Fruit fly (Drosophila melanogaster) whole organism, prepupa: ENCODE measurements around the gene Osi9.

ENCODE experiments used
- Blimp-1 ChIP-seq: fragments of 200-800 bp; sonication (Bioruptor generic); optimal IDR thresholded peaks from 3 replicates; lab custom pipeline; 2017; ENCODE audit warnings: missing biosample characterization, missing genetic modification characterization, mild to moderate bottlenecking, moderate library complexity, missing genetic modification reagents
- CG10631 ChIP-seq: fragments of 200-800 bp; sonication (Bioruptor generic); optimal IDR thresholded peaks from 2 replicates; lab custom pipeline; 2016; ENCODE audit warnings: missing biosample characterization, missing genetic modification characterization
- CG11294 ChIP-seq: fragments of 200-800 bp; sonication (Bioruptor generic); IDR thresholded peaks from 2 replicates; pipeline ENCODE4 v1.3.6; 2022; ENCODE audit warnings: missing biosample characterization, missing genetic modification characterization
- CG11762 ChIP-seq: fragments of 200-800 bp; sonication (Bioruptor generic); optimal IDR thresholded peaks from 3 replicates; lab custom pipeline; 2016; ENCODE audit warnings: missing biosample characterization, missing genetic modification characterization; ENCODE audit not compliant: insufficient read depth
- CG11902 ChIP-seq: fragments of 200-800 bp; sonication (Bioruptor generic); optimal IDR thresholded peaks from 3 replicates; lab custom pipeline; 2016; ENCODE audit warnings: missing biosample characterization, missing genetic modification characterization
- CG15336 ChIP-seq: fragments of 200-800 bp; sonication (Bioruptor generic); IDR thresholded peaks from 2 replicates; pipeline ENCODE4 v1.3.6; 2022; ENCODE audit warnings: missing biosample characterization, missing genetic modification characterization
- CG1621 ChIP-seq: fragments of 200-800 bp; sonication (Bioruptor generic); optimal IDR thresholded peaks from 3 replicates; lab custom pipeline; 2018; ENCODE audit warnings: missing biosample characterization, mild to moderate bottlenecking, missing genetic modification characterization
- CG16779 ChIP-seq: fragments of 200-800 bp; sonication (Bioruptor generic); optimal IDR thresholded peaks from 3 replicates; lab custom pipeline; 2017; ENCODE audit warnings: missing biosample characterization, mild to moderate bottlenecking, missing genetic modification characterization
- CG3032 ChIP-seq: fragments of 200-800 bp; optimal IDR thresholded peaks from 2 replicates; lab custom pipeline; 2019; ENCODE audit warnings: missing biosample characterization, mild to moderate bottlenecking, missing genetic modification characterization, moderate library complexity
- CG31627 ChIP-seq: fragments of 200-800 bp; sonication (Bioruptor generic); optimal IDR thresholded peaks from 3 replicates; lab custom pipeline; 2016; ENCODE audit warnings: missing biosample characterization, missing genetic modification characterization
- CG32006 ChIP-seq: fragments of 200-800 bp; sonication (Bioruptor generic); optimal IDR thresholded peaks from 3 replicates; lab custom pipeline; 2017; ENCODE audit warnings: missing biosample characterization, mild to moderate bottlenecking, missing genetic modification characterization
- CG34406 ChIP-seq: fragments of 200-800 bp; sonication (Bioruptor generic); optimal IDR thresholded peaks from 3 replicates; lab custom pipeline; 2016; ENCODE audit warnings: missing biosample characterization, missing genetic modification characterization
- CG4318 ChIP-seq: fragments of 200-800 bp; sonication (Bioruptor generic); optimal IDR thresholded peaks from 3 replicates; lab custom pipeline; 2017; ENCODE audit warnings: missing biosample characterization, mild to moderate bottlenecking, missing genetic modification characterization
- CG6163 ChIP-seq: fragments of 200-800 bp; sonication (Bioruptor generic); IDR thresholded peaks from 3 replicates; pipeline ENCODE4 v1.3.6; 2022; ENCODE audit warnings: missing biosample characterization, missing genetic modification characterization
- CG6276 ChIP-seq: fragments of 200-800 bp; sonication (Bioruptor generic); optimal IDR thresholded peaks from 2 replicates; lab custom pipeline; 2017; ENCODE audit warnings: missing biosample characterization, mild to moderate bottlenecking, missing genetic modification characterization
- CG6792 ChIP-seq: fragments of 200-800 bp; sonication (Bioruptor generic); optimal IDR thresholded peaks from 3 replicates; lab custom pipeline; 2016; ENCODE audit warnings: missing biosample characterization, missing genetic modification characterization
- CG6808 ChIP-seq: fragments of 200-800 bp; sonication (Bioruptor generic); optimal IDR thresholded peaks from 3 replicates; lab custom pipeline; 2017; ENCODE audit warnings: missing biosample characterization, missing genetic modification characterization, mild to moderate bottlenecking, moderate library complexity, missing genetic modification reagents
- CG6854 ChIP-seq: fragments of 200-800 bp; sonication (Bioruptor generic); optimal IDR thresholded peaks from 2 replicates; lab custom pipeline; 2017; ENCODE audit warnings: missing biosample characterization, mild to moderate bottlenecking, missing genetic modification characterization
- CG7368 ChIP-seq: fragments of 200-800 bp; sonication (Bioruptor generic); optimal IDR thresholded peaks from 3 replicates; lab custom pipeline; 2016; ENCODE audit warnings: missing biosample characterization, missing genetic modification characterization
- CG8119 ChIP-seq: fragments of 200-800 bp; sonication (Bioruptor generic); IDR thresholded peaks from 3 replicates; pipeline ENCODE4 v1.3.6; 2022; ENCODE audit warnings: missing biosample characterization, missing genetic modification characterization
- CG8319 ChIP-seq: fragments of 200-800 bp; sonication (Bioruptor generic); optimal IDR thresholded peaks from 3 replicates; lab custom pipeline; 2016; ENCODE audit warnings: missing biosample characterization, missing genetic modification characterization
- CG8632 ChIP-seq: fragments of 200-800 bp; sonication (Bioruptor generic); optimal IDR thresholded peaks from 3 replicates; lab custom pipeline; 2016; ENCODE audit warnings: missing biosample characterization, missing genetic modification characterization
- CG9139 ChIP-seq: fragments of 200-800 bp; sonication (Bioruptor generic); optimal IDR thresholded peaks from 3 replicates; lab custom pipeline; 2017; ENCODE audit warnings: missing biosample characterization, mild to moderate bottlenecking, missing genetic modification characterization
- Eip75B ChIP-seq: fragments of 200-800 bp; sonication (Bioruptor generic); optimal IDR thresholded peaks from 3 replicates; lab custom pipeline; 2016; ENCODE audit warnings: missing biosample characterization, missing genetic modification characterization
- Eip78C ChIP-seq: fragments of 200-800 bp; sonication (Bioruptor generic); peaks from one replicate; lab custom pipeline; 2016; ENCODE audit warnings: missing biosample characterization, missing genetic modification characterization
- Eip93F ChIP-seq: fragments of 200-800 bp; sonication (Bioruptor generic); optimal IDR thresholded peaks from 2 replicates; lab custom pipeline; 2016; ENCODE audit warnings: missing biosample characterization, mild to moderate bottlenecking, missing genetic modification characterization
- Ets21C ChIP-seq: fragments of 200-800 bp; sonication (Bioruptor generic); optimal IDR thresholded peaks from 3 replicates; lab custom pipeline; 2016; ENCODE audit warnings: missing biosample characterization, missing genetic modification characterization
- Ets96B ChIP-seq: fragments of 200-800 bp; optimal IDR thresholded peaks from 2 replicates; lab custom pipeline; 2019; ENCODE audit warnings: missing biosample characterization, mild to moderate bottlenecking, missing genetic modification characterization, moderate library complexity
- Gug ChIP-seq: fragments of 200-800 bp; sonication (Bioruptor generic); IDR thresholded peaks from 2 replicates; pipeline ENCODE4 v1.3.6; 2022; ENCODE audit warnings: missing biosample characterization, missing genetic modification characterization
- Hr39 ChIP-seq: fragments of 200-800 bp; sonication (Bioruptor generic); optimal IDR thresholded peaks from 2 replicates; lab custom pipeline; 2016; ENCODE audit warnings: missing biosample characterization, missing genetic modification characterization
- Lpt ChIP-seq: fragments of 200-800 bp; sonication (Bioruptor generic); optimal IDR thresholded peaks from 3 replicates; lab custom pipeline; 2016; ENCODE audit warnings: missing biosample characterization, missing genetic modification characterization
- Met ChIP-seq: fragments of 200-800 bp; sonication (Bioruptor generic); optimal IDR thresholded peaks from 3 replicates; lab custom pipeline; 2016; ENCODE audit warnings: missing biosample characterization, missing genetic modification characterization
- OdsH ChIP-seq: fragments of 200-800 bp; sonication (Bioruptor generic); optimal IDR thresholded peaks from 3 replicates; lab custom pipeline; 2016; ENCODE audit warnings: missing biosample characterization, missing genetic modification characterization
- Smox ChIP-seq: fragments of 200-800 bp; sonication (Bioruptor generic); optimal IDR thresholded peaks from 3 replicates; lab custom pipeline; 2016; ENCODE audit warnings: missing biosample characterization, missing genetic modification characterization
- achi ChIP-seq: fragments of 200-800 bp; sonication (Bioruptor generic); optimal IDR thresholded peaks from 3 replicates; lab custom pipeline; 2016; ENCODE audit warnings: missing biosample characterization, missing genetic modification characterization
- acj6 ChIP-seq: fragments of 200-800 bp; sonication (Bioruptor generic); optimal IDR thresholded peaks from 3 replicates; lab custom pipeline; 2016; ENCODE audit warnings: missing biosample characterization, missing genetic modification characterization
- cyc ChIP-seq: fragments of 200-800 bp; sonication (Bioruptor generic); optimal IDR thresholded peaks from 3 replicates; lab custom pipeline; 2016; ENCODE audit warnings: missing biosample characterization, missing genetic modification characterization
- dac ChIP-seq: fragments of 200-800 bp; sonication (Bioruptor generic); optimal IDR thresholded peaks from 2 replicates; lab custom pipeline; 2017; ENCODE audit warnings: missing biosample characterization, mild to moderate bottlenecking, missing genetic modification characterization
- dsx ChIP-seq: fragments of 200-800 bp; optimal IDR thresholded peaks from 3 replicates; lab custom pipeline; 2019; ENCODE audit warnings: missing biosample characterization, mild to moderate bottlenecking, missing genetic modification characterization, moderate library complexity; ENCODE audit not compliant: poor library complexity, severe bottlenecking
- eg ChIP-seq: fragments of 200-800 bp; sonication (Bioruptor generic); IDR thresholded peaks from 3 replicates; pipeline ENCODE4 v1.3.6; 2022; ENCODE audit warnings: missing biosample characterization, missing genetic modification characterization
- fd59A ChIP-seq: fragments of 200-800 bp; sonication (Bioruptor generic); optimal IDR thresholded peaks from 2 replicates; lab custom pipeline; 2017; ENCODE audit warnings: missing biosample characterization, mild to moderate bottlenecking, missing genetic modification characterization, missing genetic modification reagents
- fd85E ChIP-seq: fragments of 200-800 bp; sonication (Bioruptor generic); optimal IDR thresholded peaks from 3 replicates; lab custom pipeline; 2016; ENCODE audit warnings: missing biosample characterization, missing genetic modification characterization
- lz ChIP-seq: fragments of 200-800 bp; sonication (Bioruptor generic); optimal IDR thresholded peaks from 3 replicates; lab custom pipeline; 2016; ENCODE audit warnings: missing biosample characterization, missing genetic modification characterization
- spab ChIP-seq: fragments of 200-800 bp; sonication (Bioruptor generic); optimal IDR thresholded peaks from 2 replicates; lab custom pipeline; 2017; ENCODE audit warnings: missing biosample characterization, mild to moderate bottlenecking, missing genetic modification characterization, missing genetic modification reagents
- vri ChIP-seq: fragments of 200-800 bp; sonication (Bioruptor generic); optimal IDR thresholded peaks from 3 replicates; lab custom pipeline; 2016; ENCODE audit warnings: missing biosample characterization, mild to moderate bottlenecking, missing genetic modification characterization

Osi9 gene

dm6 chr3R:6215053-6215882, 44.7 kb upstream of the Osi9 start, which contains the start of gene Osi3 (continued):
- TF ChIP-seq OdsH (GFP tag; lab: Kevin White, UChicago) (peak; percentile 32), CG8632 (GFP tag; lab: Kevin White, UChicago) (peak; percentile 15), CG6163 (GFP tag; lab: Robert Waterston, UW) (no peak), CG11762 (GFP tag; lab: Kevin White, UChicago) (no peak), Eip75B (GFP tag; lab: Kevin White, UChicago) (peak; percentile 4), vri (GFP tag; lab: Kevin White, UChicago) (no peak), CG16779 (no peak), CG9139 (no peak), Eip78C (GFP tag; lab: Kevin White, UChicago) (peak; percentile 81), CG8319 (GFP tag; lab: Kevin White, UChicago) (no peak), lz (no peak), Gug (GFP tag; lab: Robert Waterston, UW) (no peak), acj6 (peak; percentile 6), Hr39 (GFP tag; lab: Kevin White, UChicago) (no peak), eg (GFP tag; lab: Robert Waterston, UW) (0 out of 3 replicates have a peak, but pooled peaks have one; percentile 35), CG15336 (peak; percentile 26; the same call in 1 of the 2 replicates), Met (GFP tag; lab: Kevin White, UChicago) (no peak), dsx (GFP tag; lab: Kevin White, UChicago) (no peak), CG10631 (GFP tag; lab: Kevin White, UChicago) (no peak), CG31627 (GFP tag; lab: Kevin White, UChicago) (no peak), CG6808 (GFP tag; lab: Kevin White, UChicago) (no peak), Blimp-1 (GFP tag; lab: Kevin White, UChicago) (no peak), CG6792 (GFP tag; lab: Kevin White, UChicago) (no peak)

DNA sequence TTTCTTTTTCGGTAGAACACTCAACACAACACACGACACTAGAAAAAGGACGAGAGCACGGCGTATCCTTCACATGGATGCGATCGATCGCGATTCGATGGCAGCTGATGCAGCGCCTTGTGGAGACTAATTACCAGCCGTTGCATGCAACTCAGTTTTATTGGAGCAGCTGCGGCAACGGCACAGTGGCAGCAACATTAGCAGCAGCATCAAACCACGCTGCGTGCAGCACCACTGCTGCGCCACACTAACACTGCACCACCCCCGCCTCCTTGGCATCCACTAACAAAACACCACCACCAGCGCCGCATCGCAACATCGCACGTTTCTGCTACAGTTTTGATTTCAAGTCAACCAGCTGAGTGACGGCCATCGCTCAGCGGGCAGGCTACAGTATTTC, 38.3 kb upstream of the Osi9 start, which contains the start of gene Osi4:
TSS of gene Osi4 (minus strand) at position 101 of the 400 bp plus-strand sequence.
- TF ChIP-seq CG6276 = no peak
- TF ChIP-seq Hr39 (GFP tag; lab: Kevin White, UChicago) = no peak
- TF ChIP-seq CG1621 (tag; lab: Kevin White, UChicago) = no peak

dm6 chr3R:6222119-6222518, 37.9 kb upstream of the Osi9 start:
- no peak for TF ChIP-seq CG7368
- no peak for TF ChIP-seq CG16779
- TF ChIP-seq Met (GFP tag; lab: Kevin White, UChicago) = no peak
- TF ChIP-seq Ets96B = no peak
- no peak for TF ChIP-seq vri (GFP tag; lab: Kevin White, UChicago)
- TF ChIP-seq CG8319 (GFP tag; lab: Kevin White, UChicago) = no peak
- no peak for TF ChIP-seq CG1621 (tag; lab: Kevin White, UChicago)
- peak; percentile 44; the same call in 1 of the 3 replicates for TF ChIP-seq CG8119 (GFP tag; lab: Robert Waterston, UW)
- no peak for TF ChIP-seq CG11294 (GFP tag; lab: Robert Waterston, UW)
- TF ChIP-seq lz = no peak
- no peak for TF ChIP-seq cyc (GFP tag; lab: Kevin White, UChicago)
- no peak for TF ChIP-seq Lpt (GFP tag; lab: Kevin White, UChicago)
- TF ChIP-seq Eip93F = no peak
- no peak for TF ChIP-seq Smox (GFP tag; lab: Kevin White, UChicago)
- no peak for TF ChIP-seq fd59A
- no peak for TF ChIP-seq CG6854 (GFP tag; lab: Kevin White, UChicago)
- no peak for TF ChIP-seq CG9139
- TF ChIP-seq Ets21C (GFP tag; lab: Kevin White, UChicago) = no peak
- no peak for TF ChIP-seq CG6808 (GFP tag; lab: Kevin White, UChicago)
- no peak for TF ChIP-seq fd85E (GFP tag; lab: Kevin White, UChicago)
- TF ChIP-seq CG34406 = no peak
- TF ChIP-seq achi (GFP tag; lab: Kevin White, UChicago) = peak; percentile 40
- TF ChIP-seq CG11902 (GFP tag; lab: Kevin White, UChicago) = no peak
- no peak for TF ChIP-seq dac (GFP tag; lab: Kevin White, UChicago)
- TF ChIP-seq CG8632 (GFP tag; lab: Kevin White, UChicago) = peak; percentile 5
- no peak for TF ChIP-seq CG3032 (tag; lab: Kevin White, UChicago)
- TF ChIP-seq Hr39 (GFP tag; lab: Kevin White, UChicago) = no peak
- no peak for TF ChIP-seq CG11762 (GFP tag; lab: Kevin White, UChicago)
- TF ChIP-seq Eip75B (GFP tag; lab: Kevin White, UChicago) = no peak
- peak; percentile 77 for TF ChIP-seq CG32006 (GFP tag; lab: Kevin White, UChicago)
- TF ChIP-seq spab (GFP tag; lab: Kevin White, UChicago) = no peak
- TF ChIP-seq CG4318 = peak; percentile 66
